Worm (Caenorhabditis elegans) whole organism, young adult: ENCODE data around the gene T02C12.5.

ENCODE experiments used
- F23B12.7 ChIP-seq: sonication (generic microtip); optimal IDR thresholded peaks from 2 replicates; lab custom pipeline; 2017; ENCODE audit warnings: missing genetic modification characterization, mild to moderate bottlenecking, missing compliant biosample characterization, antibody characterized with exemption, moderate library complexity; ENCODE audit not compliant: insufficient read depth
- F39B2.1 ChIP-seq: fragments of 200-800 bp; sonication (Bioruptor generic); IDR thresholded peaks from 2 replicates; pipeline ENCODE4 v1.3.6; 2022; ENCODE audit warnings: missing genetic modification reagents, missing genetic modification characterization, missing compliant biosample characterization
- chd-7 ChIP-seq: sonication (generic microtip); optimal IDR thresholded peaks from 2 replicates; lab custom pipeline; 2016; ENCODE audit warnings: mild to moderate bottlenecking, missing genetic modification characterization, moderate library complexity, missing compliant biosample characterization
- sdz-38 ChIP-seq: sonication (generic microtip); optimal IDR thresholded peaks from 2 replicates; lab custom pipeline; 2016; ENCODE audit warnings: missing genotype, missing genetic modification characterization, missing compliant biosample characterization
- ztf-3 ChIP-seq: fragments of 200-800 bp; sonication (Bioruptor generic); optimal IDR thresholded peaks from 2 replicates; lab custom pipeline; 2018; ENCODE audit warnings: mild to moderate bottlenecking, missing genetic modification characterization, missing compliant biosample characterization

DNA sequence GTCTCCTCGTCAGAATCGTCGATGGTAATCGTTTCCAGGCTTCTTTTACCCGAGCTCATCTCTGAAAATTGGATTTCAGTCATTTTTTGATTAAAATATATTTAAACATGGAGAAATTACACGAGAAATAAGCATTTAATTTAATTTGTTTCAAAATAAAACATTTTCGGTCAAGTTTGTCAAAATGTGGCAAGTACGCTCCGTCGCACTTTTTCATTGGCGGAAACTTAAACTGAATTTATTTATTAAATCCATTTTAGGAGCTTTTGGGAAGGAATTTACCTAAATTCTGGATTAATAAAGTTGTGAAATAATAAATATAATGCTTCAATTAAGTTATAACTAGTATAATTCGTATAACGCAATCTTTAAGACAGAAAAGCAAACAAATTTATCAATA is 29.9 kb upstream of the T02C12.5 start, which contains the start of gene rcq-5:
- TF ChIP-seq F23B12.7 (tag; lab: Kevin White, UChicago) (no peak), chd-7 (tag; lab: Kevin White, UChicago) (no peak), ztf-3 (GFP tag; lab: Kevin White, UChicago) (no peak), sdz-38 (no peak), F39B2.1 (GFP tag; lab: Robert Waterston, UW) (no peak)
